Fruit fly (Drosophila melanogaster) whole organism: ENCODE measurements around the gene CG10486.

Source experiments
- CG8478 ChIP-seq: fragments of >200 bp; optimal IDR thresholded peaks from 2 replicates; lab custom pipeline; 2018; ENCODE audit warnings: inconsistent platforms
- pan ChIP-seq: fragments of >200 bp; optimal IDR thresholded peaks from 2 replicates; lab custom pipeline; 2017

dm6 chr3L:5891114-5891513, 15.4 kb downstream of the CG10486 start:
- TF ChIP-seq CG8478 (lab: Kevin White, UChicago) (no peak), pan (lab: Kevin White, UChicago) (no peak)
